Fruit fly (Drosophila melanogaster) whole organism, embryonic: ENCODE data around the gene pigs.

Source experiments
- CG10267 ChIP-seq: fragments of 200-800 bp; sonication (Bioruptor generic); optimal IDR thresholded peaks from 2 replicates; lab custom pipeline; 2018; ENCODE audit warnings: missing biosample characterization, mild to moderate bottlenecking, missing genetic modification characterization, moderate library complexity
- CG10431 ChIP-seq: fragments of 200-800 bp; sonication (Bioruptor generic); optimal IDR thresholded peaks from 3 replicates; lab custom pipeline; 2018; ENCODE audit warnings: missing biosample characterization, mild to moderate bottlenecking, missing genetic modification characterization
- CG10979 ChIP-seq: fragments of 200-800 bp; sonication (Bioruptor generic); optimal IDR thresholded peaks from 2 replicates; lab custom pipeline; 2018; ENCODE audit warnings: missing biosample characterization, mild to moderate bottlenecking, missing genetic modification characterization, moderate library complexity
- CG11093 ChIP-seq: fragments of 200-800 bp; sonication (Bioruptor generic); IDR thresholded peaks from 3 replicates; pipeline ENCODE4 v1.3.6; 2022; ENCODE audit warnings: missing biosample characterization, missing genetic modification characterization
- CG14667 ChIP-seq: fragments of 200-800 bp; sonication (Bioruptor generic); IDR thresholded peaks from 2 replicates; pipeline ENCODE4 v1.3.6; 2022; ENCODE audit warnings: missing biosample characterization, missing genetic modification characterization
- CG14965 ChIP-seq: fragments of 200-800 bp; sonication (Bioruptor generic); optimal IDR thresholded peaks from 2 replicates; lab custom pipeline; 2016; ENCODE audit warnings: missing biosample characterization, missing genetic modification characterization, borderline replicate concordance
- CG15696 ChIP-seq: fragments of 200-800 bp; sonication (Bioruptor generic); optimal IDR thresholded peaks from 2 replicates; lab custom pipeline; 2019; ENCODE audit warnings: missing biosample characterization, mild to moderate bottlenecking, missing genetic modification characterization, moderate library complexity
- CG17829 ChIP-seq: fragments of 200-800 bp; optimal IDR thresholded peaks from 2 replicates; lab custom pipeline; 2019; ENCODE audit warnings: missing biosample characterization, mild to moderate bottlenecking, missing genetic modification characterization, moderate library complexity
- CG17912 ChIP-seq: fragments of 200-800 bp; sonication (Bioruptor generic); optimal IDR thresholded peaks from 2 replicates; lab custom pipeline; 2018; ENCODE audit warnings: missing biosample characterization, mild to moderate bottlenecking, missing genetic modification characterization
- CG18011 ChIP-seq: fragments of 200-800 bp; sonication (Bioruptor generic); optimal IDR thresholded peaks from 2 replicates; lab custom pipeline; 2017; ENCODE audit warnings: missing biosample characterization, missing genetic modification characterization, mild to moderate bottlenecking, moderate library complexity, missing genotype
- CG1832 ChIP-seq: fragments of 200-800 bp; sonication (Bioruptor generic); optimal IDR thresholded peaks from 2 replicates; lab custom pipeline; 2017; ENCODE audit warnings: missing biosample characterization, mild to moderate bottlenecking, missing genetic modification characterization, inconsistent platforms
- CG32767 ChIP-seq: fragments of 200-800 bp; sonication (Bioruptor generic); IDR thresholded peaks from 2 replicates; pipeline ENCODE4 v1.3.6; 2022; ENCODE audit warnings: missing biosample characterization, missing genetic modification characterization
- CG32772 ChIP-seq: fragments of 200-800 bp; sonication (Bioruptor generic); IDR thresholded peaks from 2 replicates; pipeline ENCODE4 v1.3.6; 2022; ENCODE audit warnings: missing biosample characterization, missing genetic modification characterization
- CG4360 ChIP-seq: fragments of 200-800 bp; sonication (Bioruptor generic); IDR thresholded peaks from 2 replicates; pipeline ENCODE4 v1.3.6; 2022; ENCODE audit warnings: missing biosample characterization, missing genetic modification characterization
- CG4617 ChIP-seq: fragments of 200-800 bp; sonication (Bioruptor generic); optimal IDR thresholded peaks from 3 replicates; lab custom pipeline; 2016; ENCODE audit warnings: missing biosample characterization, missing genetic modification characterization, borderline replicate concordance
- CG4707 ChIP-seq: fragments of 200-800 bp; sonication (Bioruptor generic); optimal IDR thresholded peaks from 2 replicates; lab custom pipeline; 2018; ENCODE audit warnings: missing biosample characterization, mild to moderate bottlenecking, missing genetic modification characterization, moderate library complexity
- CG4820 ChIP-seq: fragments of 200-800 bp; sonication (Bioruptor generic); optimal IDR thresholded peaks from 3 replicates; lab custom pipeline; 2016; ENCODE audit warnings: missing biosample characterization, missing genetic modification characterization
- CG6654 ChIP-seq: fragments of 200-800 bp; sonication (Bioruptor generic); optimal IDR thresholded peaks from 2 replicates; lab custom pipeline; 2017; ENCODE audit warnings: missing biosample characterization, mild to moderate bottlenecking, missing genetic modification characterization
- CG6765 ChIP-seq: fragments of 200-800 bp; sonication (Bioruptor generic); optimal IDR thresholded peaks from 3 replicates; lab custom pipeline; 2017; ENCODE audit warnings: missing biosample characterization, mild to moderate bottlenecking, missing genetic modification characterization
- CG7963 ChIP-seq: fragments of 200-800 bp; sonication (Bioruptor generic); IDR thresholded peaks from 3 replicates; pipeline ENCODE4 v1.3.6; 2022; ENCODE audit warnings: missing biosample characterization, missing genetic modification characterization; ENCODE audit not compliant: partially characterized antibody
- CG8089 ChIP-seq: fragments of 200-800 bp; sonication (Bioruptor generic); optimal IDR thresholded peaks from 3 replicates; lab custom pipeline; 2016; ENCODE audit warnings: missing biosample characterization, missing genetic modification characterization
- CHES-1-like ChIP-seq: fragments of 200-800 bp; sonication (Bioruptor generic); optimal IDR thresholded peaks from 2 replicates; lab custom pipeline; 2016; ENCODE audit warnings: missing biosample characterization, missing genetic modification characterization
- Deaf1 ChIP-seq: fragments of 200-800 bp; optimal IDR thresholded peaks from 3 replicates; lab custom pipeline; 2019; ENCODE audit warnings: missing biosample characterization, mild to moderate bottlenecking, missing genetic modification characterization, moderate library complexity
- Dfd ChIP-seq, 2 experiments: fragments of >200 bp; optimal IDR thresholded peaks; 2 replicates each; lab custom pipeline; 2017; ENCODE audit warnings: missing biosample characterization in 2 of 2, missing genetic modification characterization in 2 of 2
- HHEX ChIP-seq: fragments of 200-800 bp; sonication (Bioruptor generic); optimal IDR thresholded peaks from 3 replicates; lab custom pipeline; 2017; ENCODE audit warnings: missing biosample characterization, mild to moderate bottlenecking, missing genetic modification characterization, missing genetic modification reagents
- HLHmδ ChIP-seq: fragments of 200-800 bp; sonication (Bioruptor generic); optimal IDR thresholded peaks from 2 replicates; lab custom pipeline; 2018; ENCODE audit warnings: missing biosample characterization, mild to moderate bottlenecking, missing genetic modification characterization, moderate library complexity
- Hmr ChIP-seq: fragments of 200-800 bp; sonication (Bioruptor generic); optimal IDR thresholded peaks from 3 replicates; lab custom pipeline; 2017; ENCODE audit warnings: mild to moderate bottlenecking, missing biosample characterization, missing genetic modification reagents, missing genetic modification characterization
- Max ChIP-seq: fragments of 200-800 bp; sonication (Bioruptor generic); optimal IDR thresholded peaks from 2 replicates; lab custom pipeline; 2016; ENCODE audit warnings: missing biosample characterization, mild to moderate bottlenecking, missing genetic modification characterization
- Oaz ChIP-seq: fragments of 200-800 bp; sonication (Bioruptor generic); IDR thresholded peaks from 2 replicates; pipeline ENCODE4 v1.3.6; 2022; ENCODE audit warnings: missing biosample characterization, missing genetic modification characterization
- Oli ChIP-seq: fragments of 200-800 bp; sonication (Bioruptor generic); optimal IDR thresholded peaks from 2 replicates; lab custom pipeline; 2018; ENCODE audit warnings: missing biosample characterization, mild to moderate bottlenecking, missing genetic modification characterization, moderate library complexity
- Scr ChIP-seq: fragments of 200-800 bp; sonication (Bioruptor generic); IDR thresholded peaks from 2 replicates; pipeline ENCODE4 v1.3.6; 2022; ENCODE audit warnings: missing biosample characterization, missing genetic modification characterization; ENCODE audit not compliant: partially characterized antibody
- YL-1 ChIP-seq: fragments of 200-800 bp; sonication (Bioruptor generic); optimal IDR thresholded peaks from 3 replicates; lab custom pipeline; 2017; ENCODE audit warnings: missing biosample characterization, mild to moderate bottlenecking, missing genetic modification characterization
- bigmax ChIP-seq: fragments of 200-800 bp; sonication (Bioruptor generic); optimal IDR thresholded peaks from 2 replicates; lab custom pipeline; 2018; ENCODE audit warnings: missing biosample characterization, mild to moderate bottlenecking, missing genetic modification characterization
- cas ChIP-seq: fragments of 200-800 bp; sonication (Bioruptor generic); IDR thresholded peaks from 2 replicates; pipeline ENCODE4 v1.3.6; 2022; ENCODE audit warnings: missing biosample characterization, missing genetic modification characterization
- fd96Cb ChIP-seq: fragments of 200-800 bp; sonication (Bioruptor generic); optimal IDR thresholded peaks from 2 replicates; lab custom pipeline; 2018; ENCODE audit warnings: missing biosample characterization, mild to moderate bottlenecking, missing genetic modification characterization, moderate library complexity
- gcm2 ChIP-seq: fragments of 200-800 bp; sonication (Bioruptor generic); optimal IDR thresholded peaks from 2 replicates; lab custom pipeline; 2016; ENCODE audit warnings: missing biosample characterization, missing genetic modification characterization
- grn ChIP-seq: fragments of 200-800 bp; sonication (Bioruptor generic); optimal IDR thresholded peaks from 3 replicates; lab custom pipeline; 2017; ENCODE audit warnings: missing biosample characterization, missing genetic modification characterization
- gsb-n ChIP-seq: fragments of 200-800 bp; sonication (Bioruptor generic); optimal IDR thresholded peaks from 3 replicates; lab custom pipeline; 2018; ENCODE audit warnings: missing biosample characterization, mild to moderate bottlenecking, missing genetic modification characterization
- inv ChIP-seq: fragments of 200-800 bp; sonication (Bioruptor generic); IDR thresholded peaks from 2 replicates; pipeline ENCODE4 v1.3.6; 2022; ENCODE audit warnings: missing biosample characterization, missing genetic modification characterization; ENCODE audit not compliant: partially characterized antibody
- lov ChIP-seq, 2 experiments: fragments of 200-800 bp in 1 of 2; fragments of >200 bp in 1 of 2; sonication (Bioruptor generic) in 1 of 2; IDR thresholded peaks in 1 of 2; optimal IDR thresholded peaks in 1 of 2; 2 replicates in 1 of 2; 3 replicates in 1 of 2; pipeline versions ENCODE4 v1.3.6 to Lab custom; 2017 to 2022; ENCODE audit warnings: missing biosample characterization in 1 of 2, missing genetic modification characterization in 1 of 2
- onecut ChIP-seq: fragments of 200-800 bp; sonication (Bioruptor generic); IDR thresholded peaks from 2 replicates; pipeline ENCODE4 v1.3.6; 2022; ENCODE audit warnings: missing biosample characterization, missing genetic modification characterization
- pb ChIP-seq: fragments of 200-800 bp; sonication (Bioruptor generic); optimal IDR thresholded peaks from 3 replicates; lab custom pipeline; 2016; ENCODE audit warnings: missing biosample characterization, missing genetic modification characterization
- pzg ChIP-seq: fragments of 200-800 bp; sonication (Bioruptor generic); optimal IDR thresholded peaks from 3 replicates; lab custom pipeline; 2018; ENCODE audit warnings: missing biosample characterization, mild to moderate bottlenecking, missing genetic modification characterization, moderate library complexity
- repo ChIP-seq: fragments of 200-800 bp; sonication (Bioruptor generic); optimal IDR thresholded peaks from 2 replicates; lab custom pipeline; 2016; ENCODE audit warnings: missing biosample characterization, missing genetic modification characterization
- sr ChIP-seq: fragments of 200-800 bp; sonication (Bioruptor generic); IDR thresholded peaks from 3 replicates; pipeline ENCODE4 v1.3.6; 2022; ENCODE audit warnings: missing biosample characterization, missing genetic modification characterization
- trh ChIP-seq: fragments of 200-800 bp; sonication (Bioruptor generic); optimal IDR thresholded peaks from 2 replicates; lab custom pipeline; 2016; ENCODE audit warnings: missing biosample characterization, missing genetic modification characterization
- tup ChIP-seq: fragments of 200-800 bp; sonication (Bioruptor generic); optimal IDR thresholded peaks from 2 replicates; lab custom pipeline; 2016; ENCODE audit warnings: missing biosample characterization, mild to moderate bottlenecking, missing genetic modification characterization, moderate library complexity
- zfh1 ChIP-seq: fragments of 200-800 bp; sonication (Bioruptor generic); IDR thresholded peaks from 3 replicates; pipeline ENCODE4 v1.3.6; 2022; ENCODE audit warnings: missing biosample characterization, missing genetic modification characterization

pigs gene

DNA sequence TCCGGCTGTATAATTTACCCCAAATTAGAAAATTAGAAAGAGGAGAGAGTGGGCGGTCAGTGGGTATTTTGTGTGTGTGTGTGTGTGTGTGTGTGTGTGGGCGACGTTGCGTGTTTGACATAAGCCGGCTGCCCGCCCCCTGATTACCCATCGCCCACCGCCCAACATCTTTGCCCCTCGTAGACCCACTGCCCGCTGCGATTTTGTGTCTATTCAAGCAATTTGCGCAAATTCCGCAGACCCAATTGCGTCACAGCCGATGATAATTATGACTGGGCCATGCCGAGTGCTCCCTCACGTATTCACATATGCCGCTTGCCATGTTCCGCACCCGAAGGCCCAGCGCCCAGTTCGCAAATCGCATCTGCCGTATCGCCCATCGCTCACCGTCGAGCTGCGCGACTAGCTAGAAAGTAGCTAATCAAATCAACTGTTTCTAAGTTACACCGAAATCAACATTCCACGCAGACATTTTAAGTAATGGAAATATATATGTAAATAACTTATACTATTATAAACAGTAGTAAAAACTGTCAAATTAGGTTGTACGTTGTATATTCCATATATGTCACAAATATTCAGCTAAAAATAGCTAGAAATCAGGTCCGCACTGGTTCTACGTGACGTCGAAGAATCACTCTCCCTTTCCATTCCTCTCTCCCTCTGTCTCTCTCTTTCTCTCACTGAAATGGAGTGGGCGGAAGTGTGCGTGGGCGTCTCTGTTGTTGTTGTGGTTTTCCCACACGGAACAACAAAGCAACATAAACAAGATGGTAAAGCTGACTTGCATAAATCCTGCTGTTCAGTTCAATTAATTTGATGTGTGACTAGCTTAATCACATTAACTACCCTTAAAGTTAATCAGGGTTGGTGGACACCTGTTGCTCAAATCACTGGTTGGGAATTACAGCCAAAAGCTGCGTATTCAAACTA, 57.0 kb downstream of the pigs start (continued):
- TF ChIP-seq fd96Cb (no peak), CG14667 (GFP tag; lab: Robert Waterston, UW) (no peak), Oaz (GFP tag; lab: Robert Waterston, UW) (no peak), CG18011 (no peak), CG17829 (tag; lab: Kevin White, UChicago) (peak; percentile 17), onecut (GFP tag; lab: Robert Waterston, UW) (peak; percentile 28; the same call in 1 of the 2 replicates), CG10431 (GFP tag; lab: Kevin White, UChicago) (peak; percentile 21), pb (GFP tag; lab: Kevin White, UChicago) (no peak), cas (GFP tag; lab: Robert Waterston, UW) (no peak), bigmax (GFP tag; lab: Kevin White, UChicago) (no peak), tup (GFP tag; lab: Kevin White, UChicago) (no peak), CG10979 (tag; lab: Kevin White, UChicago) (peak; percentile 22), Max (GFP tag; lab: Kevin White, UChicago) (peak; percentile 15), CG6654 (GFP tag; lab: Kevin White, UChicago) (no peak), HLHmδ (GFP tag; lab: Kevin White, UChicago) (no peak), CG8089 (GFP tag; lab: Kevin White, UChicago) (no peak), HHEX (peak; percentile 46), grn (GFP tag; lab: Kevin White, UChicago) (peak; percentile 15), pzg (no peak), inv (GFP tag; lab: Robert Waterston, UW) (no peak), CG14965 (GFP tag; lab: Kevin White, UChicago) (no peak), Dfd (GFP tag; optimal IDR thresholded peaks at IDR 0.05; lab: Kevin White, UChicago) (peak in 1 of 2 experiments; percentile 16), CG10267 (tag; lab: Kevin White, UChicago) (peak; percentile 48), CG6765 (GFP tag; lab: Kevin White, UChicago) (peak; percentile 63), CG32767 (GFP tag; lab: Robert Waterston, UW) (no peak), CG1832 (no peak), trh (no peak), CG15696 (peak; percentile 7), sr (GFP tag; lab: Robert Waterston, UW) (peak; percentile 96), gsb-n (no peak), Hmr (peak; percentile 69), CG4360 (peak; percentile 79), YL-1 (no peak), gcm2 (GFP tag; lab: Kevin White, UChicago) (no peak), CG4707 (GFP tag; lab: Kevin White, UChicago) (no peak), Oli (tag; lab: Kevin White, UChicago) (peak; percentile 40), Scr (GFP tag; lab: Robert Waterston, UW) (peak; percentile 15; the same call in 1 of the 2 replicates), CG7963 (GFP tag; lab: Robert Waterston, UW) (no peak), CG17912 (GFP tag; lab: Kevin White, UChicago) (no peak), CG32772 (GFP tag; lab: Robert Waterston, UW) (no peak), repo (GFP tag; lab: Kevin White, UChicago) (no peak), CG11093 (GFP tag; lab: Robert Waterston, UW) (no peak), zfh1 (GFP tag; lab: Robert Waterston, UW) (no peak), Deaf1 (peak; percentile 78), CHES-1-like (GFP tag; lab: Kevin White, UChicago) (no peak), CG4617 (no peak), CG4820 (no peak), lov (optimal IDR thresholded peaks at IDR 0.05; lab: Kevin White, UChicago) (no peak), lov (GFP tag; IDR thresholded peaks at IDR 0.05; lab: Robert Waterston, UW) (no peak)
